Worm (Caenorhabditis elegans): ENCODE results near the gene nas-27.

Gene nas-27

DNA sequence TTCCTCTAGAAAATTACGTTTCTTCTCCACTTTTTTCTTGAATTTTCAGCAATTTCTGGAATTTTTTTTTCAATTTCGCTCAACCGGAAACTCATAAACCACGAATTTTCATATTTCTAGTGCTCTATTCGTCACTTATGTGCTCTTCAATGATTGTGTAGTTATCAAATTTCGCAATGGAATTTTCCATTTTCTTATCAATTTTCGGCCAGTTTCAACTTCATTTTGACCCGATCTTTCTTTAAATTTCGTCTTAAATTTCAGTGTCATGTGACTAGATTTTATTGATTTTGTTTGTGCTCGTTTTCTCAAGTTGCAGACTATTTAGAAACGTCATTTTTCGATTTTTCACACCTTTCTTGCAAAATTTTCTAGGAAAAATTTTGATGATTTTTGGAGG is 19.4 kb downstream of the nas-27 start:
- TF ChIP-seq elt-3 (tag; optimal IDR thresholded peaks at IDR 0.05) (no peak), crh-2 (tag; optimal IDR thresholded peaks at IDR 0.05) (no peak), nhr-12 (tag; optimal IDR thresholded peaks at IDR 0.05) (no peak), fos-1 (tag; optimal IDR thresholded peaks at IDR 0.05) (peak; percentile 48), peb-1 (tag; optimal IDR thresholded peaks at IDR 0.05) (no peak), dmd-4 (tag; optimal IDR thresholded peaks at IDR 0.05) (no peak), ceh-16 (tag; optimal IDR thresholded peaks at IDR 0.05) (no peak)

DNA sequence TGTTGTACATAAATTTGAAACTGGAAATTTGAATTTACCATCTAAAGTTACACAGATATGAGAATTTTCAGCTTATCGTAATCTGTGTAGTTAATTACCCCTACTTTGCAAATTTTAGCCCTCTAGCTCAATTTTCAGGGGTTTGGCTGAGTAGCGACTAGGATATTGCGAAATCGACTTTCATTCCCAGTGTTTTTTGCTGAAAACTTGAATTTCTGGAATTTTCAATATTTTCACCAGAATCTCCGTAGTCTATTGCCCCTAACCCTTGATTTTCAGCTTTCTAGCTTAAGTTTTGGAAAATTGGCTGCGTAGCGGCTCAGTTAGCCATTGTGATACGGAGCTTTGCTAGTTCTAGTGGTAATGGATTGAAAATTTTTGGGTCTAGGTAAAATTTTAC is 22.0 kb downstream of the nas-27 start:
- TF ChIP-seq C34F6.9 (tag; optimal IDR thresholded peaks at IDR 0.05): no peak
- TF ChIP-seq mdl-1 (tag; optimal IDR thresholded peaks at IDR 0.05): no peak
- no peak for TF ChIP-seq zag-1 (tag; optimal IDR thresholded peaks at IDR 0.05)
- no peak for TF ChIP-seq ama-1 (optimal IDR thresholded peaks at IDR 0.05)
- no peak for TF ChIP-seq alr-1 (tag; optimal IDR thresholded peaks at IDR 0.05)
- TF ChIP-seq unc-39 (tag; optimal IDR thresholded peaks at IDR 0.05): no peak
- no peak for TF ChIP-seq nhr-23 (tag; optimal IDR thresholded peaks at IDR 0.05)
- TF ChIP-seq nhr-11 (tag; optimal IDR thresholded peaks at IDR 0.05): no peak
- TF ChIP-seq lin-11 (tag; optimal IDR thresholded peaks at IDR 0.05): no peak
- no peak for TF ChIP-seq ceh-82 (tag; optimal IDR thresholded peaks at IDR 0.05)
- no peak for TF ChIP-seq mbf-1 (tag; optimal IDR thresholded peaks at IDR 0.05)
- no peak for TF ChIP-seq peb-1 (tag; optimal IDR thresholded peaks at IDR 0.05)
- TF ChIP-seq aly-2 (tag; optimal IDR thresholded peaks at IDR 0.05): no peak
- no peak for TF ChIP-seq ztf-4 (tag; optimal IDR thresholded peaks at IDR 0.05)
- no peak for TF ChIP-seq ztf-1 (GFP tag; conservative IDR thresholded peaks at IDR 0.05)

DNA sequence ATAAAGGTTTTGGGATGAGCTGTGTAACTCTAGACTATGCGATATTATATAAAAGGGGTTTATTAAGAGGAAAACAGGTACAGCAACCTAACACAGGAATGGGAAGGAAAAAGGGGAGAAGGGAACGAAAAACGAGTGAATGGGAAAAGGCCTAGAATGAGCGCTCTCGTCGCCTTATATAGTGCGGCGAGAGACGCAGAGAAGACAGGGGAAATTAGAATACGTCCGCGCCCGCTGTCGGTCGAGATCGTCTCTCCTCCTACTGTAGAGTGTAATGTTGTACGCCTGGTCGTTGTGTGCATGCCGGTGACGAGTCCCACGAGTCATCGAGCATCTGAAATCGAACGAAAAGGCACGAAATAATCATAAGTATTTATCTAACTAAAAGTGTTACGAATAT is 25.8 kb downstream of the nas-27 start:
- no peak for TF ChIP-seq dmd-4 (tag; optimal IDR thresholded peaks at IDR 0.05)
- TF ChIP-seq ama-1 (optimal IDR thresholded peaks at IDR 0.05): no peak
- TF ChIP-seq sma-3 (GFP tag; optimal IDR thresholded peaks at IDR 0.05): no peak
- no peak for TF ChIP-seq nhr-21 (tag; optimal IDR thresholded peaks at IDR 0.05)
- TF ChIP-seq snpc-4 (tag; optimal IDR thresholded peaks at IDR 0.05): no peak
- no peak for TF ChIP-seq mbf-1 (tag; optimal IDR thresholded peaks at IDR 0.05)
- TF ChIP-seq blmp-1 (tag; optimal IDR thresholded peaks at IDR 0.05; ENCODE audit: insufficient read depth): no peak
- TF ChIP-seq zag-1 (tag; optimal IDR thresholded peaks at IDR 0.05): no peak
- TF ChIP-seq nhr-237 (tag; optimal IDR thresholded peaks at IDR 0.05): no peak
- TF ChIP-seq nhr-23 (tag; optimal IDR thresholded peaks at IDR 0.05): no peak
- TF ChIP-seq nhr-11 (tag; optimal IDR thresholded peaks at IDR 0.05): no peak

DNA sequence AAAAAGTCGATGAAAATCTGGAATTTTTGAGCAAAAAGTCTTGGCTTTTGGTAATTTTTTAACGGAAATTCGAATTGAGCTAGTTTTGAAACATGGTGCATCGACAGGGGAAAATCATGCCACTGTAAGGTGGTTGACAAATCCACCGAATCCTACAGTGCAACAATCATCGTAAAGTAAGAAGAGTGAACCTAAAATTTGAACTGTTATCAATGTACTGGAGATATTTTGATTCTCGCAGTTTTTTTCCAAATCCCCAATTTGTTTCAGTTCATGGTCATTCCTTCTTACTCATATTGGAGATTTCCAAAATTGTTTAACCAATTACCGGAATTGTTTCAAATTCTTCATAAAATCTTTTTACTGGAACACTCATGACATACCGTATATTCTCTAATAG is 26.4 kb downstream of the nas-27 start:
- TF ChIP-seq gmeb-1 (tag; optimal IDR thresholded peaks at IDR 0.05) (no peak), ZK546.5 (tag; optimal IDR thresholded peaks at IDR 0.05) (no peak), elt-1 (tag; optimal IDR thresholded peaks at IDR 0.05) (no peak), ztf-11 (tag; optimal IDR thresholded peaks at IDR 0.05) (no peak), zag-1 (tag; optimal IDR thresholded peaks at IDR 0.05) (no peak), nhr-23 (tag; optimal IDR thresholded peaks at IDR 0.05) (no peak), peb-1 (tag; optimal IDR thresholded peaks at IDR 0.05) (no peak), sem-4 (tag; optimal IDR thresholded peaks at IDR 0.05) (no peak), dmd-4 (tag; optimal IDR thresholded peaks at IDR 0.05) (no peak), C34F6.9 (tag; optimal IDR thresholded peaks at IDR 0.05) (no peak), blmp-1 (tag; optimal IDR thresholded peaks at IDR 0.05; ENCODE audit: insufficient read depth) (no peak), mab-5 (tag; optimal IDR thresholded peaks at IDR 0.05) (no peak), ceh-16 (tag; optimal IDR thresholded peaks at IDR 0.05) (no peak), elt-3 (tag; optimal IDR thresholded peaks at IDR 0.05) (no peak), sma-3 (GFP tag; optimal IDR thresholded peaks at IDR 0.05) (no peak), nhr-6 (tag; optimal IDR thresholded peaks at IDR 0.05) (no peak)

DNA sequence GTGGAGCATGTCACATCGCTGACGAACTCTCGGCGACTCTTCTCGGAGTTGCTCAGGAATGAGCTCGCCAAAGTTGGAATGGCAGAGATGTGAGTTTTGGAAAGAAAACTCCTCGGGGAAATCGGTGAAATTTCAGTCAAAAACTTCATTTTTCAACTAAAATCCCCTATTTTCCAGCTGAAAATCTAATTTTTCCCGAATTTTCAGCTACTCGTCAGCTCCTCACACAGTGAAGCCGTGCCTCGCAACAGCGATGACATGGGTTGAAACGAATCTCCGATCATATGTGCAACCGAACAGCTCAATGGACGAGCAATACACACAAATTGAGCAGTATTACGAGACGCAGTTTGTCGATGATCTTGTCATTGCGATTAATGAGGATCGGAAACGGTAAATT is 27.3 kb downstream of the nas-27 start:
- TF ChIP-seq lin-11 (tag; optimal IDR thresholded peaks at IDR 0.05) (no peak), aly-2 (tag; optimal IDR thresholded peaks at IDR 0.05) (peak; percentile 16), elt-1 (tag; optimal IDR thresholded peaks at IDR 0.05) (no peak), ceh-16 (tag; optimal IDR thresholded peaks at IDR 0.05) (no peak), ZK546.5 (tag; optimal IDR thresholded peaks at IDR 0.05) (no peak)

DNA sequence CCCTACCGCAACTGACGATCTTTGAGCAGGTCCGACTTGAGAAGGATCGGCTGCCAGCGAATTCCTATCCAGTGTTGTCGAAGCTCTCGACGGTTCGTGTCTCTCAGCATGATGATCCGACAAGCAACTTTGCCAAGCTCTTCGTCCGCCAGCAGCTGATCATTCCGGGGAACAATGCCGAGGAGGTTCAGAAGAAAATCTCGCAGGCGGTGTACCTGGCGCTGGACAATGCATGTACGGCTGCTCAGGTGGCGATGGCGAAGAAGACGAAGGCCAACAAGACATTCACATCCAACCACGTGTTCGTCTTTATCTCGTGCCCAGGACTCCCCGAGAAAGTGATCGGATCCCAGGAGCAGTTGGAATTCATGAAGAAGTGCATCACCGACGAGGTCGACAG is 29.7 kb downstream of the nas-27 start:
- TF ChIP-seq ztf-4 (tag; optimal IDR thresholded peaks at IDR 0.05) (no peak), sem-4 (tag; optimal IDR thresholded peaks at IDR 0.05) (no peak), nhr-12 (tag; optimal IDR thresholded peaks at IDR 0.05) (no peak), elt-1 (tag; optimal IDR thresholded peaks at IDR 0.05) (no peak), Y55F3AM.14 (GFP tag; optimal IDR thresholded peaks at IDR 0.05) (no peak), ztf-11 (tag; optimal IDR thresholded peaks at IDR 0.05) (no peak), ama-1 (optimal IDR thresholded peaks at IDR 0.05) (no peak)

Data from whole organism, L2 larva.